Fruit fly (Drosophila melanogaster): ENCODE measurements around the gene ocn.

Gene ocn

dm6 chr3R:30046029-30047001, 8.8 kb upstream of the ocn start, which contains the start of the genes RpL32 and CG7943:
Gene RpL32 (minus strand): TSS chr3R:30046161.
Gene CG7943 (plus strand): TSS chr3R:30046470.
- TF ChIP-seq N (GFP tag; optimal IDR thresholded peaks at IDR 0.05) (no peak), CG9705 (GFP tag; optimal IDR thresholded peaks at IDR 0.05) (peak; percentile 96), rgr (GFP tag; optimal IDR thresholded peaks at IDR 0.05) (peak; percentile 95), fru (GFP tag; optimal IDR thresholded peaks at IDR 0.05) (peak; percentile 96), ey (GFP tag; optimal IDR thresholded peaks at IDR 0.05) (peak; percentile 89), dl (GFP tag; optimal IDR thresholded peaks at IDR 0.05; ENCODE audit: insufficient read depth in 1 of 2, partially characterized antibody in 2 of 2) (no peak), Jra (GFP tag; optimal IDR thresholded peaks at IDR 0.05) (peak; percentile 93), usp (GFP tag; optimal IDR thresholded peaks at IDR 0.05) (no peak), Hr83 (GFP tag; optimal IDR thresholded peaks at IDR 0.05; ENCODE audit: poor library complexity, severe bottlenecking) (peak; percentile 99), dsf (GFP tag; optimal IDR thresholded peaks at IDR 0.05; ENCODE audit: borderline replicate concordance) (peak; percentile 89), br (GFP tag; optimal IDR thresholded peaks at IDR 0.05) (peak; percentile 95), GATAd (GFP tag; optimal IDR thresholded peaks at IDR 0.05) (peak; percentile 90), pan (optimal IDR thresholded peaks at IDR 0.05) (no peak), Abd-B (GFP tag; optimal IDR thresholded peaks at IDR 0.05) (no peak), Rel (GFP tag; optimal IDR thresholded peaks at IDR 0.05) (no peak), Rel (tag; optimal IDR thresholded peaks at IDR 0.05) (peak; percentile 67), OdsH (GFP tag; optimal IDR thresholded peaks at IDR 0.05) (peak; percentile 91), woc (GFP tag; optimal IDR thresholded peaks at IDR 0.05) (peak; percentile 93), psq (GFP tag; optimal IDR thresholded peaks at IDR 0.05) (peak; percentile 83), CrebA (GFP tag; optimal IDR thresholded peaks at IDR 0.05; ENCODE audit: borderline replicate concordance) (no peak), Sp1 (GFP tag; optimal IDR thresholded peaks at IDR 0.05) (peak; percentile 92), Dif (GFP tag; optimal IDR thresholded peaks at IDR 0.05; ENCODE audit: partially characterized antibody) (no peak), Dfd (GFP tag; optimal IDR thresholded peaks at IDR 0.05) (no peak), jim (GFP tag; optimal IDR thresholded peaks at IDR 0.05) (peak; percentile 34), lola (GFP tag; optimal IDR thresholded peaks at IDR 0.05) (no peak), tai (GFP tag; optimal IDR thresholded peaks at IDR 0.05) (no peak), h (GFP tag; optimal IDR thresholded peaks at IDR 0.05) (peak; percentile 97), Vsx2 (GFP tag; optimal IDR thresholded peaks at IDR 0.05; ENCODE audit: partially characterized antibody) (no peak), Hr78 (GFP tag; optimal IDR thresholded peaks at IDR 0.05) (no peak), dmrt93B (GFP tag; optimal IDR thresholded peaks at IDR 0.05) (peak; percentile 97), brk (GFP tag; optimal IDR thresholded peaks at IDR 0.05) (no peak), foxo (GFP tag; optimal IDR thresholded peaks at IDR 0.05) (peak; percentile 84 to 96), sage (GFP tag; optimal IDR thresholded peaks at IDR 0.05) (peak; percentile 88), CG32264 (GFP tag; optimal IDR thresholded peaks at IDR 0.05) (peak; percentile 94), Hnf4 (GFP tag; optimal IDR thresholded peaks at IDR 0.05) (peak; percentile 95), sv (GFP tag; optimal IDR thresholded peaks at IDR 0.05) (peak; percentile 82), Mio (GFP tag; optimal IDR thresholded peaks at IDR 0.05) (peak; percentile 74), HLH106 (tag; optimal IDR thresholded peaks at IDR 0.05) (peak; percentile 95), Myc (optimal IDR thresholded peaks at IDR 0.05) (peak; percentile 76)

dm6 chr3R:30043139-30043744, 5.7 kb upstream of the ocn start, which contains the start of gene Sry-delta:
Gene Sry-delta (plus strand): TSS chr3R:30043341.
- TF ChIP-seq Hr83 (GFP tag; optimal IDR thresholded peaks at IDR 0.05; ENCODE audit: poor library complexity, severe bottlenecking) (peak; percentile 97), Abd-B (GFP tag; optimal IDR thresholded peaks at IDR 0.05) (no peak), OdsH (GFP tag; optimal IDR thresholded peaks at IDR 0.05) (peak; percentile 61), CG32264 (GFP tag; optimal IDR thresholded peaks at IDR 0.05) (peak; percentile 5), rgr (GFP tag; optimal IDR thresholded peaks at IDR 0.05) (peak; percentile 80), HLH106 (tag; optimal IDR thresholded peaks at IDR 0.05) (peak; percentile 75), h (GFP tag; optimal IDR thresholded peaks at IDR 0.05) (no peak), Dfd (GFP tag; optimal IDR thresholded peaks at IDR 0.05) (no peak), Dif (GFP tag; optimal IDR thresholded peaks at IDR 0.05; ENCODE audit: partially characterized antibody) (peak; percentile 18), br (GFP tag; optimal IDR thresholded peaks at IDR 0.05) (no peak), dl (GFP tag; optimal IDR thresholded peaks at IDR 0.05; ENCODE audit: insufficient read depth in 1 of 2, partially characterized antibody in 2 of 2) (no peak), tai (GFP tag; optimal IDR thresholded peaks at IDR 0.05) (no peak), dsf (GFP tag; optimal IDR thresholded peaks at IDR 0.05; ENCODE audit: borderline replicate concordance) (peak; percentile 43), ey (GFP tag; optimal IDR thresholded peaks at IDR 0.05) (peak; percentile 73), sage (GFP tag; optimal IDR thresholded peaks at IDR 0.05) (no peak), Vsx2 (GFP tag; optimal IDR thresholded peaks at IDR 0.05; ENCODE audit: partially characterized antibody) (no peak), fru (GFP tag; optimal IDR thresholded peaks at IDR 0.05) (no peak), woc (GFP tag; optimal IDR thresholded peaks at IDR 0.05) (no peak), Jra (GFP tag; optimal IDR thresholded peaks at IDR 0.05) (no peak), CrebA (GFP tag; optimal IDR thresholded peaks at IDR 0.05; ENCODE audit: borderline replicate concordance) (no peak), Rel (GFP tag; optimal IDR thresholded peaks at IDR 0.05) (no peak), Rel (tag; optimal IDR thresholded peaks at IDR 0.05) (no peak), Myc (optimal IDR thresholded peaks at IDR 0.05) (no peak), Hnf4 (GFP tag; optimal IDR thresholded peaks at IDR 0.05) (no peak), GATAd (GFP tag; optimal IDR thresholded peaks at IDR 0.05) (no peak), lola (GFP tag; optimal IDR thresholded peaks at IDR 0.05) (no peak), sv (GFP tag; optimal IDR thresholded peaks at IDR 0.05) (peak; percentile 81), psq (GFP tag; optimal IDR thresholded peaks at IDR 0.05) (peak; percentile 35), brk (GFP tag; optimal IDR thresholded peaks at IDR 0.05) (no peak), Sp1 (GFP tag; optimal IDR thresholded peaks at IDR 0.05) (peak; percentile 71), Hr78 (GFP tag; optimal IDR thresholded peaks at IDR 0.05) (no peak), CG9705 (GFP tag; optimal IDR thresholded peaks at IDR 0.05) (peak; percentile 70), usp (GFP tag; optimal IDR thresholded peaks at IDR 0.05) (no peak), Mio (GFP tag; optimal IDR thresholded peaks at IDR 0.05) (no peak), N (GFP tag; optimal IDR thresholded peaks at IDR 0.05) (no peak), pan (optimal IDR thresholded peaks at IDR 0.05) (no peak), foxo (GFP tag; optimal IDR thresholded peaks at IDR 0.05) (peak in 1 of 2 experiments; percentile 87)

Data from whole organism, wandering third instar larva.